Worm (Caenorhabditis elegans) whole organism, L1 larva: ENCODE data around the gene fbxa-1.

Experiments
- efl-1 ChIP-seq, 4 experiments: fragments of 150-350 bp; optimal IDR thresholded peaks in 3 of 4; peaks in 1 of 4; 1 replicate in 1 of 4; 2 replicates in 3 of 4; lab custom pipeline; 2014; ENCODE audit warnings: missing biosample characterization in 2 of 4, missing genetic modification characterization in 2 of 4, missing genetic modification reagents in 2 of 4
- jun-1 ChIP-seq: fragments of 150-350 bp; optimal IDR thresholded peaks from 2 replicates; lab custom pipeline; 2014; ENCODE audit warnings: missing biosample characterization, missing genetic modification reagents, missing genetic modification characterization
- lin-35 ChIP-seq, 2 experiments: fragments of 150-350 bp; optimal IDR thresholded peaks; 2 replicates each; lab custom pipeline; 2014; ENCODE audit warnings: missing biosample characterization in 2 of 2, missing genetic modification characterization in 2 of 2, missing genetic modification reagents in 2 of 2

The fbxa-1 gene

DNA sequence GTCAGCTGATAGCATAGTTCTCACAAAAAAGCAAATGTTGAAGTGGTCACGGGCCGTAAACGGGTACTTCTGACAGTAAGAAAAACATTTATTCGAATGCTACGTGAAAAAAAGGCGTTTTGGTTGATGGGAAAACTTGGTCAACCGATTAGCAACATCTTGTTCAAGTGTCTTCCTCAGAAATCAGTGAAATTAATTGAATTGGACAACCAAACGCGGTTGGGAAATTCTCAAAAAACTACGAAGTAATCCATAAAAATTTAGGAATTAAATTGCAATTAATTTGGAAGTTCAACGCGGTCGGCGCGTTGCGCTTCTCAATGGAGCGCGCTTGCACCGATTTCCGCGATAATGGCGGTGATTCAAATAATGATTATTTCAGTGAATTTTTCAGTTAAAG is 48.6 kb downstream of the fbxa-1 start:
- TF ChIP-seq lin-35 (GFP tag; optimal IDR thresholded peaks at IDR 0.05; lab: Kevin White, UChicago) = no peak
- TF ChIP-seq efl-1 (optimal IDR thresholded peaks at IDR 0.05; lab: Kevin White, UChicago) = no peak
- TF ChIP-seq efl-1 (GFP tag; optimal IDR thresholded peaks at IDR 0.05 in 1 of 2; lab: Kevin White, UChicago) = peak in 1 of 2 experiments; percentile 92

DNA sequence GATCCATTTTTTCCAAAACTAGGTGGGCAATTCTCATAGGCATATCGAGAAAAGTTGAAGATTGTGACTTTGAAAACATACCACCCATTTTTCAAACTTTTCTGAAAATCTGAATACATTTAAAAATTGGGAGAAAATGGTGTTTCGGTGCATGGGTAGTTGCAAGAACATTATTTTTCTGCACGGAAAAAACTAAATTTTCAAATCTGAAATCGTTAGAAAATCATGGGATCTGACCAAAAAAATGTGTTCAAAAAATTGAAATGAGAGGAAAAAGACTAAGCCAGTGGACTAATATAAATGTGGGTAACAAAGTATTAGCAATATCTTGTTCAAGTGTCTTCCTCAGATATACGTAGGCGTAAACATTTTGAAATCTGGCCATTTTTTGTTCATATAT is 49.1 kb downstream of the fbxa-1 start, which contains the start of gene fbxa-43:
Gene fbxa-43, minus strand, starts transcription at position 101 of the 400 bp plus-strand sequence.
- TF ChIP-seq jun-1 (no peak), efl-1 (optimal IDR thresholded peaks at IDR 0.05; lab: Kevin White, UChicago) (no peak), efl-1 (GFP tag; optimal IDR thresholded peaks at IDR 0.05 in 1 of 2; lab: Kevin White, UChicago) (peak in 1 of 2 experiments; percentile 52)
- TF ChIP-seq, all 84 proteins: peak for 1
